Worm (Caenorhabditis elegans): ENCODE results near the gene F48E8.2.

- TF ChIP-seq nhr-12 (tag; optimal IDR thresholded peaks at IDR 0.05) (no peak), C34F6.9 (tag; optimal IDR thresholded peaks at IDR 0.05) (peak; percentile 29), unc-62 (GFP tag; optimal IDR thresholded peaks at IDR 0.05) (no peak), fos-1 (tag; optimal IDR thresholded peaks at IDR 0.05) (peak; percentile 12), ZK546.5 (tag; optimal IDR thresholded peaks at IDR 0.05) (no peak), nhr-237 (tag; optimal IDR thresholded peaks at IDR 0.05) (no peak), ztf-4 (tag; optimal IDR thresholded peaks at IDR 0.05) (no peak), nhr-11 (tag; optimal IDR thresholded peaks at IDR 0.05) (no peak)
Observed at ce11 chrIII:5501358-5502287, 37.4 kb downstream of the F48E8.2 start, which contains the start of gene R02F2.1.

All from whole organism, L2 larva.